Fruit fly (Drosophila melanogaster): ENCODE results near the gene hth.
A peak's percentile ranks its signal among the peaks of the same experiment; 100 is the strongest.

hth gene

DNA sequence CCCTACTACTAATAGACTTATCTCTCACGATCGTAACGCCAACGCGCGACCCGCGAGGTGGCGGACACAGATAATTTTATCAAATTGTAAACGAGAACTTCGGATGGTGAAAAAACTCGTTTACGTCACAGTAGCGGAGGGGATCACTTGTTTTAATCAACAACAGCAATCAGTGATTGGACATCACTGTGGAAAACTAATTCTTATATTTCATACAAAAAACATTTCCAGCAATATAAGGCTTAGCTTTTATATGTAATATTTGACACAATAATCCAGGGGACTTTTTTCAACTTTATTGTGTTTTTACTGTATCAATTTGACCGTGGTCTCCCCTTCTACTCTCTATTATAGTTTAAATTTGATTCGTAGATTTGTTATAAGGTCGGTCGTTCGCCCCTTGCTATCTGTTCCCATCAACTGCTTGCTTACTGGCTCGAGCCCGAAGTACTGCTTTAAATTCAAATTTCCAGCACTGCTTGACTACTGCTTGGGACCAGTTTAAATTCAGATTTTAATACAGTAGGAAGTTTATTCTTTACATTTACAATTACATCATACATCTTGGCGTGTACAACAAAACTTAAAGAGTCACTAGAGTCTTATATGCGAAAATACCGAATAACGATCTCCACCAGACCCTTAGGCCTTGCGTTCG lies 38.0 kb upstream of the hth start, which contains the start of gene CG6465 (continued):
- TF ChIP-seq CG2116 (GFP tag; optimal IDR thresholded peaks at IDR 0.05) (no peak), CG11093 (GFP tag; IDR thresholded peaks at IDR 0.05) (no peak), CG15073 (GFP tag; optimal IDR thresholded peaks at IDR 0.05) (no peak), Adf1 (GFP tag; IDR thresholded peaks at IDR 0.05) (no peak), h (optimal IDR thresholded peaks at IDR 0.05) (no peak), rib (GFP tag; IDR thresholded peaks at IDR 0.05) (no peak), ems (GFP tag; optimal IDR thresholded peaks at IDR 0.05) (no peak), slbo (GFP tag; IDR thresholded peaks at IDR 0.05) (no peak), her (GFP tag; optimal IDR thresholded peaks at IDR 0.05) (no peak), CG12219 (GFP tag; optimal IDR thresholded peaks at IDR 0.05) (no peak), CG7963 (GFP tag; IDR thresholded peaks at IDR 0.05; ENCODE audit: partially characterized antibody) (no peak), CG18764 (GFP tag; optimal IDR thresholded peaks at IDR 0.05) (no peak), CG6175 (GFP tag; IDR thresholded peaks at IDR 0.05) (no peak), CG11247 (GFP tag; IDR thresholded peaks at IDR 0.05) (no peak), CG4424 (GFP tag; optimal IDR thresholded peaks at IDR 0.05) (no peak), zfh1 (GFP tag; IDR thresholded peaks at IDR 0.05) (no peak), CG6765 (GFP tag; optimal IDR thresholded peaks at IDR 0.05) (no peak), CG10565 (GFP tag; optimal IDR thresholded peaks at IDR 0.05) (no peak), Gug (GFP tag; IDR thresholded peaks at IDR 0.05) (no peak), lmd (GFP tag; IDR thresholded peaks at IDR 0.05) (peak; percentile 17; the same call in 1 of the 2 replicates), CG15269 (tag; optimal IDR thresholded peaks at IDR 0.05) (no peak), unpg (GFP tag; optimal IDR thresholded peaks at IDR 0.05) (peak; percentile 11), Bgb (GFP tag; IDR thresholded peaks at IDR 0.05; ENCODE audit: partially characterized antibody) (peak; percentile 70), Atf3 (GFP tag; optimal IDR thresholded peaks at IDR 0.05) (no peak), Gsc (GFP tag; IDR thresholded peaks at IDR 0.05) (no peak), hbn (GFP tag; IDR thresholded peaks at IDR 0.05; ENCODE audit: partially characterized antibody) (no peak), CkIIα-i1 (GFP tag; IDR thresholded peaks at IDR 0.05) (no peak), cg (GFP tag; optimal IDR thresholded peaks at IDR 0.05) (no peak), CG4854 (GFP tag; optimal IDR thresholded peaks at IDR 0.05) (no peak), NK7.1 (GFP tag; optimal IDR thresholded peaks at IDR 0.05) (no peak), dati (GFP tag; IDR thresholded peaks at IDR 0.05) (no peak), H15 (GFP tag; IDR thresholded peaks at IDR 0.05) (no peak), MESR4 (GFP tag; optimal IDR thresholded peaks at IDR 0.05) (no peak), CG6689 (GFP tag; IDR thresholded peaks at IDR 0.05) (0 out of 2 replicates have a peak, but pooled peaks have one; percentile 19), Trl (optimal IDR thresholded peaks at IDR 0.05) (no peak), Trl (GFP tag; optimal IDR thresholded peaks at IDR 0.05) (no peak), CG9215 (GFP tag; IDR thresholded peaks at IDR 0.05) (no peak), pros (GFP tag; optimal IDR thresholded peaks at IDR 0.05) (peak; percentile 47), CG1603 (tag; optimal IDR thresholded peaks at IDR 0.05) (peak; percentile 15), CG9932 (GFP tag; IDR thresholded peaks at IDR 0.05) (no peak), CHES-1-like (GFP tag; optimal IDR thresholded peaks at IDR 0.05) (no peak), chif (GFP tag; optimal IDR thresholded peaks at IDR 0.05) (no peak), CG4707 (GFP tag; optimal IDR thresholded peaks at IDR 0.05) (no peak), CG18619 (GFP tag; optimal IDR thresholded peaks at IDR 0.05) (no peak), CG18599 (GFP tag; optimal IDR thresholded peaks at IDR 0.05) (peak; percentile 38), CG2678 (tag; optimal IDR thresholded peaks at IDR 0.05) (peak; percentile 47), salm (tag; optimal IDR thresholded peaks at IDR 0.05) (no peak), CG3281 (GFP tag; optimal IDR thresholded peaks at IDR 0.05) (peak; percentile 25), hb (GFP tag; IDR thresholded peaks at IDR 0.05; ENCODE audit: partially characterized antibody) (no peak), lab (GFP tag; optimal IDR thresholded peaks at IDR 0.05) (peak; percentile 68), CG13287 (GFP tag; IDR thresholded peaks at IDR 0.05; ENCODE audit: partially characterized antibody) (peak; percentile 48; the same call in 1 of the 2 replicates)

Measured in whole organism, embryonic.